Fruit fly (Drosophila melanogaster): Measurements from ENCODE around the gene CG15594.

The CG15594 gene

dm6 chr3R:6287433-6287832 lies at the start of gene CG15594:
TSS of gene CG15594 (plus strand) at chr3R:6287733.
- no peak for TF ChIP-seq CTCF (optimal IDR thresholded peaks at IDR 0.05)
- no peak for TF ChIP-seq CG8478 (optimal IDR thresholded peaks at IDR 0.05)

dm6 chr3R:6238977-6239376 lies 48.6 kb upstream of the CG15594 start:
- TF ChIP-seq CTCF (optimal IDR thresholded peaks at IDR 0.05) (no peak), CG8478 (optimal IDR thresholded peaks at IDR 0.05) (no peak)

dm6 chr3R:6240263-6240662 lies 47.3 kb upstream of the CG15594 start:
- TF ChIP-seq CTCF (optimal IDR thresholded peaks at IDR 0.05) (no peak), CG8478 (optimal IDR thresholded peaks at IDR 0.05) (no peak)

dm6 chr3R:6241289-6241688 lies 46.2 kb upstream of the CG15594 start:
- no peak for TF ChIP-seq CG8478 (optimal IDR thresholded peaks at IDR 0.05)
- TF ChIP-seq CTCF (optimal IDR thresholded peaks at IDR 0.05), result no peak

dm6 chr3R:6244035-6244434 lies 43.5 kb upstream of the CG15594 start:
- TF ChIP-seq CG8478 (optimal IDR thresholded peaks at IDR 0.05) (no peak), CTCF (optimal IDR thresholded peaks at IDR 0.05) (no peak)

dm6 chr3R:6244986-6245385 lies 42.5 kb upstream of the CG15594 start:
- TF ChIP-seq CG8478 (optimal IDR thresholded peaks at IDR 0.05) (no peak), CTCF (optimal IDR thresholded peaks at IDR 0.05) (no peak)

- TF ChIP-seq CG8478 (optimal IDR thresholded peaks at IDR 0.05), result no peak
- no peak for TF ChIP-seq CTCF (optimal IDR thresholded peaks at IDR 0.05)
These were observed 38.8 kb upstream of the CG15594 start, which contains the start of gene Osi7 for dm6 chr3R:6248694-6249093. TSS of gene Osi7 (plus strand) at chr3R:6248994.

- TF ChIP-seq CG8478 (optimal IDR thresholded peaks at IDR 0.05), result no peak
- TF ChIP-seq CTCF (optimal IDR thresholded peaks at IDR 0.05), result no peak
These were observed 34.7 kb upstream of the CG15594 start for dm6 chr3R:6252809-6253208.

dm6 chr3R:6254438-6254837 lies 33.1 kb upstream of the CG15594 start:
- TF ChIP-seq CTCF (optimal IDR thresholded peaks at IDR 0.05) (peak; percentile 82 to 86), CG8478 (optimal IDR thresholded peaks at IDR 0.05) (no peak)

dm6 chr3R:6254875-6255274 lies 32.7 kb upstream of the CG15594 start, which contains the start of gene Osi8:
TSS of gene Osi8 (plus strand) at chr3R:6255175.
- no peak for TF ChIP-seq CG8478 (optimal IDR thresholded peaks at IDR 0.05)
- no peak for TF ChIP-seq CTCF (optimal IDR thresholded peaks at IDR 0.05)

dm6 chr3R:6259837-6260236 lies 27.7 kb upstream of the CG15594 start, which contains the start of gene Osi9:
TSS of gene Osi9 (plus strand) at chr3R:6260211.
- TF ChIP-seq CG8478 (optimal IDR thresholded peaks at IDR 0.05), result no peak
- no peak for TF ChIP-seq CTCF (optimal IDR thresholded peaks at IDR 0.05)

dm6 chr3R:6263658-6264057 lies 23.9 kb upstream of the CG15594 start, which contains the start of gene Osi10a:
TSS of gene Osi10a (plus strand) at chr3R:6263958.
- TF ChIP-seq CTCF (optimal IDR thresholded peaks at IDR 0.05) (no peak), CG8478 (optimal IDR thresholded peaks at IDR 0.05) (no peak)

- TF ChIP-seq CTCF (optimal IDR thresholded peaks at IDR 0.05) (no peak), CG8478 (optimal IDR thresholded peaks at IDR 0.05) (no peak)
These were observed 21.6 kb upstream of the CG15594 start, which contains the start of gene Osi10b for dm6 chr3R:6265890-6266289. TSS of gene Osi10b (plus strand) at chr3R:6266190.

dm6 chr3R:6268657-6269056 lies 18.9 kb upstream of the CG15594 start, which contains the start of gene Osi11:
TSS of gene Osi11 (minus strand) at chr3R:6268757.
- TF ChIP-seq CTCF (optimal IDR thresholded peaks at IDR 0.05), result no peak
- no peak for TF ChIP-seq CG8478 (optimal IDR thresholded peaks at IDR 0.05)

dm6 chr3R:6269986-6270385 lies 17.5 kb upstream of the CG15594 start:
- TF ChIP-seq CG8478 (optimal IDR thresholded peaks at IDR 0.05) (no peak), CTCF (optimal IDR thresholded peaks at IDR 0.05) (no peak)

- no peak for TF ChIP-seq CTCF (optimal IDR thresholded peaks at IDR 0.05)
These were observed 9.3 kb upstream of the CG15594 start, which contains the start of gene Osi12 for dm6 chr3R:6278231-6278630. TSS of gene Osi12 (plus strand) at chr3R:6278531.

dm6 chr3R:6285100-6285499 lies 2.4 kb upstream of the CG15594 start, which contains the start of gene CG15597:
TSS of gene CG15597 (minus strand) at chr3R:6285200.
- no peak for TF ChIP-seq CTCF (optimal IDR thresholded peaks at IDR 0.05)
- no peak for TF ChIP-seq CG8478 (optimal IDR thresholded peaks at IDR 0.05)

Data from S2 (cell line).